Worm (Caenorhabditis elegans) whole organism, L4 larva: ENCODE data around the gene gna-1.

Source experiments
- F44E2.7 ChIP-seq: fragments of 200-800 bp; sonication (Bioruptor generic); IDR thresholded peaks from 2 replicates; pipeline ENCODE4 v2.1.2; 2022; ENCODE audit warnings: missing genetic modification characterization, missing compliant biosample characterization
- F49E8.2 ChIP-seq: sonication (generic microtip); optimal IDR thresholded peaks from 2 replicates; lab custom pipeline; 2016; ENCODE audit warnings: missing compliant biosample characterization, mild to moderate bottlenecking, missing genetic modification characterization, borderline replicate concordance
- cey-2 ChIP-seq: sonication (generic microtip); optimal IDR thresholded peaks from 3 replicates; lab custom pipeline; 2017; ENCODE audit warnings: missing genetic modification characterization, mild to moderate bottlenecking, missing compliant biosample characterization, antibody characterized with exemption, borderline replicate concordance; ENCODE audit not compliant: insufficient read depth
- dve-1 ChIP-seq: sonication (generic microtip); optimal IDR thresholded peaks from 2 replicates; lab custom pipeline; 2017; ENCODE audit warnings: antibody characterized with exemption, mild to moderate bottlenecking, missing genetic modification characterization, missing compliant biosample characterization; ENCODE audit not compliant: insufficient read depth
- egl-27 ChIP-seq: sonication (generic microtip); optimal IDR thresholded peaks from 3 replicates; lab custom pipeline; 2017; ENCODE audit warnings: missing biosample characterization, missing genetic modification reagents, missing genetic modification characterization
- lin-39 ChIP-seq: fragments of 150-350 bp; optimal IDR thresholded peaks from 2 replicates; lab custom pipeline; 2014; ENCODE audit warnings: missing biosample characterization, missing genetic modification reagents, missing genetic modification characterization
- lsy-2 ChIP-seq, 2 experiments: fragments of 150-350 bp in 1 of 2; sonication (generic microtip) in 1 of 2; optimal IDR thresholded peaks; 2 replicates each; lab custom pipeline; 2014 to 2017; ENCODE audit warnings: missing biosample characterization in 2 of 2, missing genetic modification characterization in 2 of 2
- mdl-1 ChIP-seq, 2 experiments: fragments of 150-350 bp in 1 of 2; sonication (generic microtip) in 1 of 2; optimal IDR thresholded peaks; 2 replicates each; lab custom pipeline; 2014 to 2017; ENCODE audit warnings: missing biosample characterization in 2 of 2, missing genetic modification characterization in 2 of 2
- nhr-237 ChIP-seq: sonication (generic microtip); optimal IDR thresholded peaks from 2 replicates; lab custom pipeline; 2017; ENCODE audit warnings: missing biosample characterization, missing genetic modification characterization
- nhr-28 ChIP-seq: fragments of 150-350 bp; optimal IDR thresholded peaks from 2 replicates; lab custom pipeline; 2014; ENCODE audit warnings: missing biosample characterization, missing genetic modification characterization
- snpc-4 ChIP-seq: fragments of 150-350 bp; optimal IDR thresholded peaks from 2 replicates; lab custom pipeline; 2014; ENCODE audit warnings: missing biosample characterization, missing genetic modification characterization
- zip-11 ChIP-seq: fragments of 200-800 bp; sonication (Bioruptor generic); IDR thresholded peaks from 2 replicates; pipeline ENCODE4 v1.3.6; 2022; ENCODE audit warnings: missing genetic modification characterization, missing compliant biosample characterization

- TF ChIP-seq F44E2.7 (GFP tag; lab: Robert Waterston, UW) (no peak), cey-2 (tag; lab: Kevin White, UChicago) (no peak), nhr-237 (tag; lab: Kevin White, UChicago) (no peak), dve-1 (tag; lab: Kevin White, UChicago) (no peak), egl-27 (no peak), snpc-4 (no peak), zip-11 (GFP tag; lab: Robert Waterston, UW) (no peak), lin-39 (tag; lab: Kevin White, UChicago) (no peak), mdl-1 (tag; optimal IDR thresholded peaks at IDR 0.05; lab: Kevin White, UChicago) (no peak), nhr-28 (no peak), lsy-2 (tag; optimal IDR thresholded peaks at IDR 0.05; lab: Kevin White, UChicago) (no peak), F49E8.2 (tag; lab: Kevin White, UChicago) (no peak)
Observed at ce11 chrV:10342904-10343303, 23.0 kb upstream of the gna-1 start, which contains the start of gene K07C5.3.
